Worm (Caenorhabditis elegans) whole organism, L1 larva: Measurements from ENCODE around the gene twk-21.

Experiments used
- aha-1 ChIP-seq: fragments of 150-350 bp; optimal IDR thresholded peaks from 2 replicates; lab custom pipeline; 2014; ENCODE audit warnings: missing biosample characterization, missing genetic modification characterization
- ama-1 ChIP-seq: fragments of 150-350 bp; optimal IDR thresholded peaks from 2 replicates; lab custom pipeline; 2014
- lin-13 ChIP-seq: fragments of 150-350 bp; optimal IDR thresholded peaks from 2 replicates; lab custom pipeline; 2014; ENCODE audit warnings: missing biosample characterization, missing genetic modification reagents, missing genetic modification characterization
- lin-39 ChIP-seq: fragments of 150-350 bp; optimal IDR thresholded peaks from 2 replicates; lab custom pipeline; 2014; ENCODE audit warnings: missing biosample characterization, missing genetic modification reagents, missing genetic modification characterization
- mep-1 ChIP-seq: fragments of 150-350 bp; optimal IDR thresholded peaks from 2 replicates; lab custom pipeline; 2014; ENCODE audit warnings: missing biosample characterization, missing genetic modification characterization
- nhr-11 ChIP-seq: fragments of 150-350 bp; optimal IDR thresholded peaks from 2 replicates; lab custom pipeline; 2014; ENCODE audit warnings: missing biosample characterization, missing genetic modification characterization
- nhr-12 ChIP-seq: sonication (generic microtip); optimal IDR thresholded peaks from 2 replicates; lab custom pipeline; 2017; ENCODE audit warnings: missing biosample characterization, missing genetic modification characterization
- snpc-4 ChIP-seq: fragments of 150-350 bp; optimal IDR thresholded peaks from 2 replicates; lab custom pipeline; 2014; ENCODE audit warnings: missing biosample characterization, missing genetic modification characterization
- sptf-1 ChIP-seq: fragments of 150-350 bp; optimal IDR thresholded peaks from 2 replicates; lab custom pipeline; 2014; ENCODE audit warnings: missing biosample characterization, missing genetic modification characterization
- tbx-2 ChIP-seq: sonication (generic microtip); optimal IDR thresholded peaks from 2 replicates; lab custom pipeline; 2016; ENCODE audit warnings: missing genetic modification characterization, missing compliant biosample characterization

- TF ChIP-seq snpc-4: no peak
- TF ChIP-seq sptf-1 (tag; lab: Kevin White, UChicago): no peak
- TF ChIP-seq nhr-11 (tag; lab: Kevin White, UChicago): no peak
- TF ChIP-seq tbx-2 (tag; lab: Kevin White, UChicago): no peak
- TF ChIP-seq lin-39 (tag; lab: Kevin White, UChicago): no peak
- TF ChIP-seq mep-1: no peak
- TF ChIP-seq aha-1: no peak
- no peak for TF ChIP-seq ama-1 (lab: Kevin White, UChicago)
- no peak for TF ChIP-seq nhr-12 (tag; lab: Kevin White, UChicago)
- TF ChIP-seq lin-13 (GFP tag; lab: Kevin White, UChicago): no peak
Measured at ce11 chrX:16337399-16337798, 37.7 kb downstream of the twk-21 start.
